Worm (Caenorhabditis elegans) whole organism, L2 larva: Measurements from ENCODE around the gene bath-47.

Experiments
- aly-2 ChIP-seq: fragments of 150-350 bp; optimal IDR thresholded peaks from 2 replicates; lab custom pipeline; 2014; ENCODE audit warnings: missing biosample characterization, missing genetic modification characterization
- ama-1 ChIP-seq: fragments of 150-350 bp; optimal IDR thresholded peaks from 2 replicates; lab custom pipeline; 2018; ENCODE audit warnings: inconsistent platforms
- lin-39 ChIP-seq: fragments of 150-350 bp; optimal IDR thresholded peaks from 2 replicates; lab custom pipeline; 2014; ENCODE audit warnings: missing biosample characterization, missing genetic modification reagents, missing genetic modification characterization

DNA sequence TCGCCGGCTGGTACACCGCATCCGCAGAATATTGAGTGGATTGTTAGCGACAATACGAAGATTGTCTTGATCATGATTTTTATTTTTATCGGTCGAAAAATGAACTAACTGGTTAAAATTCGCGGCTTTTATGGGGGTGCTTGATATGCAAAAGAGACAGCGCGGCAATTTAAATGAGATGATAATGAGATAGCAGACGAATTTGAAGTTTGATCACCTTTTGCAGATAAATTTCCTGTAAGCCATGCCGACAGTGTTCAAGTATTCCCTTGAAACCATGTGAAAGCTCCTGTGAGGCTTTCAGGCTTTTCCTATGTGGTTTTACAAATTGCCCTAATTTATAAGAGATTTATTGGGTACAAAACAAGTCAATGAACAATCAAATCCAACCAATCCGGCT lies 44.6 kb downstream of the bath-47 start, which contains the start of gene ZC204.17:
- no peak for TF ChIP-seq lin-39
- TF ChIP-seq aly-2 = no peak
- TF ChIP-seq ama-1 (lab: Kevin White, UChicago) = no peak
